Worm (Caenorhabditis elegans) whole organism, L2 larva: Measurements from ENCODE around the gene dct-7.

Experiments used
- ceh-82 ChIP-seq: fragments of 150-350 bp; optimal IDR thresholded peaks from 2 replicates; lab custom pipeline; 2014; ENCODE audit warnings: missing biosample characterization, missing genetic modification characterization
- fos-1 ChIP-seq: fragments of 150-350 bp; optimal IDR thresholded peaks from 2 replicates; lab custom pipeline; 2014; ENCODE audit warnings: missing biosample characterization, missing genetic modification characterization
- lin-13 ChIP-seq: fragments of 150-350 bp; optimal IDR thresholded peaks from 2 replicates; lab custom pipeline; 2014; ENCODE audit warnings: missing biosample characterization, missing genetic modification reagents, missing genetic modification characterization
- skn-1 ChIP-seq: sonication (generic microtip); optimal IDR thresholded peaks from 2 replicates; lab custom pipeline; 2017; ENCODE audit warnings: missing biosample characterization, missing genetic modification characterization
- snpc-4 ChIP-seq: fragments of 150-350 bp; optimal IDR thresholded peaks from 2 replicates; lab custom pipeline; 2014; ENCODE audit warnings: missing biosample characterization, missing genetic modification characterization
- unc-39 ChIP-seq: fragments of 150-350 bp; optimal IDR thresholded peaks from 2 replicates; lab custom pipeline; 2014; ENCODE audit warnings: missing biosample characterization, missing genetic modification characterization
- unc-62 ChIP-seq: fragments of 150-350 bp; optimal IDR thresholded peaks from 2 replicates; lab custom pipeline; 2014; ENCODE audit warnings: missing biosample characterization, missing genetic modification reagents, missing genetic modification characterization
- ztf-11 ChIP-seq: sonication (generic microtip); optimal IDR thresholded peaks from 2 replicates; lab custom pipeline; 2017; ENCODE audit warnings: missing biosample characterization, missing genetic modification characterization

DNA sequence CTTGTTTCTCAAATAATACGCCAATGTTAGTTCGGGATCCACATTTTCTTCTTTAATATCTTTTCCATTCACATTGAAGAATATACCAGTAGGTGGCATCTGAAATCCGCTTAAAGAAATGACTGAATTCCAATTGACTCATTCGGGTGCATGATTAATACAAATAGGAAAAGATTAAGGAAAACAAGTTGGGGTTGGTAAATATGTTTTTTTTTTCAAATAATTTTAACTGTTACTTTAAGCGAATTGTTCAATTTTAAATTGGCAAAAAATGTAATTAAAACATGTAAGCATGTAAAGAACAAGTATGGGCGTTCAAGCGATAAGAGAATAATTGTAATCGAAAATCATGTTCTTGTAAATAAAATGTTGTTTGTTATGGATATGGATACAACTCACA is 6.4 kb downstream of the dct-7 start, which contains the start of gene F15E6.6:
- TF ChIP-seq unc-62 (no peak), skn-1 (tag; lab: Kevin White, UChicago) (no peak), ztf-11 (tag; lab: Kevin White, UChicago) (no peak), ceh-82 (tag; lab: Kevin White, UChicago) (no peak), snpc-4 (tag; lab: Kevin White, UChicago) (no peak), lin-13 (no peak), unc-39 (tag; lab: Kevin White, UChicago) (no peak), fos-1 (tag; lab: Kevin White, UChicago) (no peak)
